Worm (Caenorhabditis elegans) whole organism, late embryonic: ENCODE data around the gene kcnl-1.

Experiments
- ceh-34 ChIP-seq: sonication (generic microtip); optimal IDR thresholded peaks from 2 replicates; lab custom pipeline; 2016; ENCODE audit warnings: mild to moderate bottlenecking, missing genetic modification characterization, missing compliant biosample characterization
- dve-1 ChIP-seq: sonication (generic microtip); optimal IDR thresholded peaks from 2 replicates; lab custom pipeline; 2017; ENCODE audit warnings: antibody characterized with exemption, mild to moderate bottlenecking, missing genetic modification characterization, missing compliant biosample characterization
- elt-2 ChIP-seq: sonication (generic microtip); optimal IDR thresholded peaks from 2 replicates; lab custom pipeline; 2016; ENCODE audit warnings: missing genetic modification reagents, missing genetic modification characterization, missing compliant biosample characterization
- ets-4 ChIP-seq: sonication (generic microtip); optimal IDR thresholded peaks from 2 replicates; lab custom pipeline; 2016; ENCODE audit warnings: missing genetic modification characterization, missing compliant biosample characterization
- fax-1 ChIP-seq: sonication (generic microtip); optimal IDR thresholded peaks from 2 replicates; lab custom pipeline; 2016; ENCODE audit warnings: missing genotype, missing genetic modification characterization, missing compliant biosample characterization
- hlh-13 ChIP-seq: fragments of 200-800 bp; sonication (Bioruptor generic); optimal IDR thresholded peaks from 2 replicates; lab custom pipeline; 2018; ENCODE audit warnings: mild to moderate bottlenecking, missing genetic modification characterization, missing compliant biosample characterization
- nfya-1 ChIP-seq: sonication (generic microtip); optimal IDR thresholded peaks from 2 replicates; lab custom pipeline; 2017; ENCODE audit warnings: missing genetic modification characterization, mild to moderate bottlenecking, missing compliant biosample characterization, antibody characterized with exemption, moderate library complexity
- syd-9 ChIP-seq: sonication (generic microtip); optimal IDR thresholded peaks from 2 replicates; lab custom pipeline; 2016; ENCODE audit warnings: mild to moderate bottlenecking, missing genetic modification characterization, moderate library complexity, missing compliant biosample characterization

- TF ChIP-seq ceh-34 (tag; lab: Kevin White, UChicago) (no peak), hlh-13 (GFP tag; lab: Kevin White, UChicago) (no peak), elt-2 (no peak), nfya-1 (tag; lab: Kevin White, UChicago) (no peak), dve-1 (tag; lab: Kevin White, UChicago) (no peak), ets-4 (no peak), syd-9 (no peak), fax-1 (tag; lab: Kevin White, UChicago) (no peak)
These were observed 18.5 kb upstream of the kcnl-1 start for ce11 chrV:19546673-19547072.
